Worm (Caenorhabditis elegans): Measurements from ENCODE around the gene ncx-5.

DNA sequence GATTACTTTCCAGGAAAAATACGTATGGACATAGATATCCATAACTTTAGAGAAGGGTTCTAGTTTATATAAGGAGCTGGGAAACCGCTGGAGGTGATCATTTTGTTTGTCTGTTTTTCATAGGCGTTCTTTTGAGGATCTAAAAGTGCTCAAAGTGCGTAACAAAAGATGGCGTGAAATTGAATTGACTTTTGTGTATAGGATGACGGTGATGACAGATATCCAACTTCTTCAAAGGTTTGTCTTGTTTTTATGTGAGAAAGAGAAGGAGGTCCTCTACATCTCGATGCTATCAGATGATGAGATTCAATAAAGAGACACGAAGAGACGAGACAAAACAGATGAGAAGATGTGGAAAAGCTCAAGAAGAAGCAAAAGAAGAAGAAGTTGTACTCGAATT lies 26.8 kb upstream of the ncx-5 start:
- TF ChIP-seq unc-62 (GFP tag; optimal IDR thresholded peaks at IDR 0.05) (no peak), aly-2 (tag; optimal IDR thresholded peaks at IDR 0.05) (no peak), mef-2 (tag; optimal IDR thresholded peaks at IDR 0.05) (no peak), blmp-1 (tag; optimal IDR thresholded peaks at IDR 0.05) (no peak), ceh-82 (tag; optimal IDR thresholded peaks at IDR 0.05) (no peak), lin-39 (tag; optimal IDR thresholded peaks at IDR 0.05) (no peak)

Data from whole organism, L1 larva.